Worm (Caenorhabditis elegans) whole organism, early embryonic: ENCODE measurements around the gene nhr-54.

Source experiments
- aly-1 ChIP-seq: sonication (generic microtip); optimal IDR thresholded peaks from 2 replicates; lab custom pipeline; 2016; ENCODE audit warnings: missing genetic modification characterization, missing compliant biosample characterization
- ama-1 ChIP-seq: fragments of 150-350 bp; optimal IDR thresholded peaks from 2 replicates; lab custom pipeline; 2014
- ceh-13 ChIP-seq: fragments of 200-800 bp; sonication (Bioruptor generic); optimal IDR thresholded peaks from 2 replicates; lab custom pipeline; 2018; ENCODE audit warnings: mild to moderate bottlenecking, missing genetic modification characterization, missing compliant biosample characterization
- ceh-36 ChIP-seq: sonication (generic microtip); optimal IDR thresholded peaks from 2 replicates; lab custom pipeline; 2016; ENCODE audit warnings: missing genetic modification characterization, inconsistent platforms, missing compliant biosample characterization
- ets-7 ChIP-seq: sonication (generic microtip); optimal IDR thresholded peaks from 2 replicates; lab custom pipeline; 2016; ENCODE audit warnings: missing genotype, missing genetic modification characterization, missing compliant biosample characterization
- flt-1 ChIP-seq: fragments of 200-800 bp; sonication (Bioruptor generic); IDR thresholded peaks from 2 replicates; pipeline ENCODE4 v1.3.6; 2022; ENCODE audit warnings: missing genetic modification characterization, missing compliant biosample characterization
- hmbx-1 ChIP-seq: sonication (generic microtip); optimal IDR thresholded peaks from 2 replicates; lab custom pipeline; 2016; ENCODE audit warnings: mild to moderate bottlenecking, missing genetic modification characterization, missing compliant biosample characterization
- hmg-4 ChIP-seq: fragments of 200-800 bp; sonication (Bioruptor generic); optimal IDR thresholded peaks from 2 replicates; lab custom pipeline; 2018; ENCODE audit warnings: mild to moderate bottlenecking, missing genetic modification characterization, missing compliant biosample characterization
- pes-1 ChIP-seq: fragments of 200-800 bp; sonication (Bioruptor generic); IDR thresholded peaks from 2 replicates; pipeline ENCODE4 v1.3.6; 2022; ENCODE audit warnings: missing genetic modification reagents, missing genetic modification characterization, missing compliant biosample characterization
- scrt-1 ChIP-seq: fragments of 200-800 bp; sonication (Bioruptor generic); IDR thresholded peaks from 2 replicates; pipeline ENCODE4 v1.3.6; 2022; ENCODE audit warnings: missing genetic modification characterization, missing compliant biosample characterization
- sea-1 ChIP-seq: fragments of 200-800 bp; sonication (Bioruptor generic); conservative IDR thresholded peaks from 2 replicates; pipeline ENCODE4 v1.3.6; 2022; ENCODE audit warnings: missing genetic modification characterization, missing compliant biosample characterization
- tbx-37 ChIP-seq: fragments of 200-800 bp; sonication (Bioruptor generic); conservative IDR thresholded peaks from 2 replicates; pipeline ENCODE4 v1.3.6; 2022; ENCODE audit warnings: missing genetic modification reagents, missing genetic modification characterization, missing compliant biosample characterization
- tra-4 ChIP-seq: sonication (generic microtip); optimal IDR thresholded peaks from 2 replicates; lab custom pipeline; 2017; ENCODE audit warnings: missing genetic modification characterization, missing compliant biosample characterization

- TF ChIP-seq flt-1 (no peak), hmg-4 (GFP tag; lab: Kevin White, UChicago) (no peak), ama-1 (no peak), scrt-1 (GFP tag; lab: Robert Waterston, UW) (no peak), ets-7 (tag; lab: Kevin White, UChicago) (no peak), aly-1 (tag; lab: Kevin White, UChicago) (no peak), ceh-36 (no peak), hmbx-1 (tag; lab: Kevin White, UChicago) (no peak), pes-1 (GFP tag; lab: Robert Waterston, UW) (no peak), sea-1 (GFP tag; lab: Robert Waterston, UW) (no peak), ceh-13 (no peak), tbx-37 (GFP tag; lab: Robert Waterston, UW) (no peak), tra-4 (tag; lab: Kevin White, UChicago) (no peak)
These were observed 24.7 kb downstream of the nhr-54 start, which contains the start of the genes F57E7.4 and spig-6 for ce11 chrV:16480919-16481630.
